Worm (Caenorhabditis elegans): ENCODE results near the gene T23F2.4.

T23F2.4 gene

DNA sequence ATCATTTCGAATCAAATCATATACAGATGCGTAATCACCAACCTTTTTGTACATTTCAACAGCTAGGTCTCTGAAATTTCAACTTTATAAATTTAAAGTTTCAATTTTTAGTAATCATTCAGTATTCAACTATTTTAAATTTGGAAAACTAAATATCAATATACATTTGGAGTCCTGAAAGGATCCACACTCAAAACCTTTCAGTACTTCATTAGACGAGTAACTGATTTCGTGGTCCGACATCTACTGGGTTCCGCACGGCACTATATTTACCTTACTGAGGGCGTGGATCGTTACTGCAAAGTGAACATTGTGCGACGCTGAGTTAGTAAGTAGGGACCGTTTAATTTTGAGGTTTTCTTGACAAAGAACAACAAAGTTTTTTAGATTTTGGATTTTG is 32.9 kb upstream of the T23F2.4 start:
- TF ChIP-seq ceh-34 (tag; optimal IDR thresholded peaks at IDR 0.05) (no peak), K09A11.1 (tag; optimal IDR thresholded peaks at IDR 0.05; ENCODE audit: insufficient read depth) (no peak), ceh-9 (tag; optimal IDR thresholded peaks at IDR 0.05) (no peak), nfya-1 (tag; optimal IDR thresholded peaks at IDR 0.05) (no peak), hlh-15 (tag; optimal IDR thresholded peaks at IDR 0.05) (no peak)

ce11 chrX:5543651-5544050 is 28.8 kb upstream of the T23F2.4 start, which contains the start of gene C54G7.1:
C54G7.1 (plus strand) TSS chrX:5543951.
- TF ChIP-seq hlh-13 (GFP tag; optimal IDR thresholded peaks at IDR 0.05): no peak
- no peak for TF ChIP-seq ahr-1 (tag; optimal IDR thresholded peaks at IDR 0.05)
- no peak for TF ChIP-seq nfya-1 (tag; optimal IDR thresholded peaks at IDR 0.05)
- TF ChIP-seq ceh-31 (tag; optimal IDR thresholded peaks at IDR 0.05): no peak
- TF ChIP-seq ceh-45 (GFP tag; IDR thresholded peaks at IDR 0.05): no peak
- TF ChIP-seq unc-55 (GFP tag; optimal IDR thresholded peaks at IDR 0.05): no peak
- TF ChIP-seq ceh-19 (GFP tag; optimal IDR thresholded peaks at IDR 0.05): no peak
- TF ChIP-seq pha-4 (tag; optimal IDR thresholded peaks at IDR 0.05): no peak
- TF ChIP-seq ceh-2 (tag; optimal IDR thresholded peaks at IDR 0.05): no peak
- TF ChIP-seq fkh-10 (GFP tag; optimal IDR thresholded peaks at IDR 0.05): no peak
- TF ChIP-seq fax-1 (tag; optimal IDR thresholded peaks at IDR 0.05): no peak
- no peak for TF ChIP-seq ceh-34 (tag; optimal IDR thresholded peaks at IDR 0.05)
- TF ChIP-seq hlh-6 (tag; optimal IDR thresholded peaks at IDR 0.05): no peak
- no peak for TF ChIP-seq nhr-232 (tag; optimal IDR thresholded peaks at IDR 0.05)
- no peak for TF ChIP-seq hlh-8 (tag; optimal IDR thresholded peaks at IDR 0.05)
- TF ChIP-seq nhr-11 (tag; optimal IDR thresholded peaks at IDR 0.05): no peak
- TF ChIP-seq sdc-2 (tag; optimal IDR thresholded peaks at IDR 0.05): no peak
- TF ChIP-seq ceh-22 (tag; optimal IDR thresholded peaks at IDR 0.05): no peak

DNA sequence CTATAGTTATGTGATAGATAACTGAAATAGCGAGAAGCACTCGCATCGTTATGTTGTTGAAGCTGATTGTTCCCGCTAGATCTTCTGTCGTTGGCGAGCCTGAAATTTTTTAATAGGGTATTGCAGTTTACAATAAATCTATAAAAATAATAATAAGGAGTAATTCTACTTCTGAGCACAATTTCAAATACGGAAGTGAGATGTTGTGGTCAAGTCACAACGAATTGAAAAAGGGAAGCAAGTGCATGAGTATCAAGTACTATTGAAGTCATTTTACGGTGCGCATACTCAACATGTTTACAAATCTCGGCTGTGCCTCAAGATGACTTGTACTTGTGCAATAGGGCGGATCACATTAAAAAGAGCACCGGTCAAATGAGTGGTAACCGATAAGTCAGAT is 23.5 kb upstream of the T23F2.4 start, which contains the start of gene lgx-1:
Gene lgx-1, minus strand, starts transcription at position 101 of the 400 bp plus-strand sequence.
- TF ChIP-seq syd-9 (tag; optimal IDR thresholded peaks at IDR 0.05): no peak
- no peak for TF ChIP-seq tbx-2 (tag; optimal IDR thresholded peaks at IDR 0.05)
- TF ChIP-seq ceh-34 (tag; optimal IDR thresholded peaks at IDR 0.05): no peak
- no peak for TF ChIP-seq hlh-6 (tag; optimal IDR thresholded peaks at IDR 0.05)
- no peak for TF ChIP-seq ceh-18 (tag; optimal IDR thresholded peaks at IDR 0.05)
- TF ChIP-seq ceh-24 (tag; optimal IDR thresholded peaks at IDR 0.05): no peak
- no peak for TF ChIP-seq tbx-7 (tag; optimal IDR thresholded peaks at IDR 0.05)
- no peak for TF ChIP-seq madf-2 (tag; optimal IDR thresholded peaks at IDR 0.05)
- TF ChIP-seq C38D4.7 (GFP tag; optimal IDR thresholded peaks at IDR 0.05): no peak
- no peak for TF ChIP-seq odd-2 (tag; optimal IDR thresholded peaks at IDR 0.05)
- TF ChIP-seq elt-2 (tag; optimal IDR thresholded peaks at IDR 0.05): no peak
- TF ChIP-seq unc-42 (tag; optimal IDR thresholded peaks at IDR 0.05): no peak
- TF ChIP-seq gmeb-2 (tag; optimal IDR thresholded peaks at IDR 0.05): no peak
- no peak for TF ChIP-seq ref-2 (tag; optimal IDR thresholded peaks at IDR 0.05)
- TF ChIP-seq mec-3 (tag; optimal IDR thresholded peaks at IDR 0.05; ENCODE audit: borderline replicate concordance): no peak
- no peak for TF ChIP-seq fax-1 (tag; optimal IDR thresholded peaks at IDR 0.05)
- TF ChIP-seq sdc-2 (tag; optimal IDR thresholded peaks at IDR 0.05): no peak
- TF ChIP-seq ceh-9 (tag; optimal IDR thresholded peaks at IDR 0.05): no peak
- TF ChIP-seq dmd-4 (tag; optimal IDR thresholded peaks at IDR 0.05; ENCODE audit: borderline replicate concordance): no peak
- no peak for TF ChIP-seq K02D7.2 (tag; optimal IDR thresholded peaks at IDR 0.05)

- TF ChIP-seq ceh-31 (tag; optimal IDR thresholded peaks at IDR 0.05) (no peak), pat-9 (tag; optimal IDR thresholded peaks at IDR 0.05) (no peak), ceh-48 (tag; optimal IDR thresholded peaks at IDR 0.05) (no peak), nfya-1 (tag; optimal IDR thresholded peaks at IDR 0.05) (no peak), F13H6.1 (tag; optimal IDR thresholded peaks at IDR 0.05) (no peak), nhr-11 (tag; optimal IDR thresholded peaks at IDR 0.05) (no peak), ztf-16 (tag; optimal IDR thresholded peaks at IDR 0.05) (no peak), ceh-14 (tag; optimal IDR thresholded peaks at IDR 0.05) (no peak), hlh-13 (GFP tag; optimal IDR thresholded peaks at IDR 0.05) (no peak), ceh-45 (GFP tag; IDR thresholded peaks at IDR 0.05) (no peak), odd-2 (tag; optimal IDR thresholded peaks at IDR 0.05) (no peak), ceh-18 (tag; optimal IDR thresholded peaks at IDR 0.05) (no peak), pqm-1 (tag; optimal IDR thresholded peaks at IDR 0.05) (no peak), pha-2 (tag; optimal IDR thresholded peaks at IDR 0.05) (no peak)
Measured at ce11 chrX:5524260-5524659, 9.4 kb upstream of the T23F2.4 start.
